Fruit fly (Drosophila melanogaster) whole organism, embryonic: ENCODE measurements around the gene Ser12.
A peak's percentile ranks its signal among the peaks of the same experiment; 100 is the strongest.

Experiments
- Ada2b ChIP-seq: fragments of 200-800 bp; sonication (Bioruptor generic); IDR thresholded peaks from 2 replicates; pipeline ENCODE4 v1.3.6; 2022; ENCODE audit warnings: missing biosample characterization, missing genetic modification characterization
- Asciz ChIP-seq: fragments of 200-800 bp; sonication (Bioruptor generic); optimal IDR thresholded peaks from 2 replicates; lab custom pipeline; 2017; ENCODE audit warnings: missing biosample characterization, mild to moderate bottlenecking, missing genetic modification characterization, missing genetic modification reagents
- Atf-2 ChIP-seq: fragments of 200-800 bp; sonication (Bioruptor generic); optimal IDR thresholded peaks from 2 replicates; lab custom pipeline; 2016; ENCODE audit warnings: missing biosample characterization, missing genetic modification characterization
- C15 ChIP-seq: fragments of 200-800 bp; sonication (Bioruptor generic); IDR thresholded peaks from 3 replicates; pipeline ENCODE4 v1.3.6; 2022; ENCODE audit warnings: missing biosample characterization, missing genetic modification characterization
- CG14710 ChIP-seq: fragments of 200-800 bp; sonication (Bioruptor generic); optimal IDR thresholded peaks from 3 replicates; lab custom pipeline; 2019; ENCODE audit warnings: missing biosample characterization, mild to moderate bottlenecking, missing genetic modification characterization, moderate library complexity
- CG15011 ChIP-seq: fragments of 200-800 bp; sonication (Bioruptor generic); optimal IDR thresholded peaks from 3 replicates; lab custom pipeline; 2018; ENCODE audit warnings: missing biosample characterization, mild to moderate bottlenecking, missing genetic modification characterization
- CG15696 ChIP-seq: fragments of 200-800 bp; sonication (Bioruptor generic); optimal IDR thresholded peaks from 2 replicates; lab custom pipeline; 2019; ENCODE audit warnings: missing biosample characterization, mild to moderate bottlenecking, missing genetic modification characterization, moderate library complexity
- CG1603 ChIP-seq: fragments of 200-800 bp; sonication (Bioruptor generic); optimal IDR thresholded peaks from 2 replicates; lab custom pipeline; 2019; ENCODE audit warnings: missing biosample characterization, mild to moderate bottlenecking, missing genetic modification characterization, moderate library complexity
- CG17328 ChIP-seq: fragments of 200-800 bp; sonication (Bioruptor generic); IDR thresholded peaks from 2 replicates; pipeline ENCODE4 v1.3.6; 2022; ENCODE audit warnings: missing biosample characterization, missing genetic modification characterization
- CG18764 ChIP-seq: fragments of 200-800 bp; sonication (Bioruptor generic); optimal IDR thresholded peaks from 3 replicates; lab custom pipeline; 2016; ENCODE audit warnings: missing biosample characterization, missing genetic modification characterization
- CG2678 ChIP-seq: fragments of 200-800 bp; sonication (Bioruptor generic); optimal IDR thresholded peaks from 3 replicates; lab custom pipeline; 2019; ENCODE audit warnings: missing biosample characterization, mild to moderate bottlenecking, missing genetic modification characterization, moderate library complexity
- CG3163 ChIP-seq: fragments of 200-800 bp; sonication (Bioruptor generic); optimal IDR thresholded peaks from 3 replicates; lab custom pipeline; 2016; ENCODE audit warnings: missing biosample characterization, missing genetic modification characterization
- CG34224 ChIP-seq: fragments of 200-800 bp; sonication (Bioruptor generic); IDR thresholded peaks from 3 replicates; pipeline ENCODE4 v1.3.6; 2022; ENCODE audit warnings: missing biosample characterization, missing genetic modification characterization; ENCODE audit not compliant: partially characterized antibody
- CG42726 ChIP-seq: fragments of 200-800 bp; sonication (Bioruptor generic); IDR thresholded peaks from 2 replicates; pipeline ENCODE4 v1.3.6; 2022; ENCODE audit warnings: missing biosample characterization, missing genetic modification characterization; ENCODE audit not compliant: partially characterized antibody
- CG6791 ChIP-seq: fragments of 200-800 bp; sonication (Bioruptor generic); IDR thresholded peaks from 3 replicates; pipeline ENCODE4 v1.3.6; 2022; ENCODE audit warnings: missing biosample characterization, missing genetic modification characterization; ENCODE audit not compliant: partially characterized antibody
- CG8290 ChIP-seq, 3 experiments: fragments of 200-800 bp; sonication (Bioruptor generic); optimal IDR thresholded peaks; 2 replicates each; lab custom pipeline; 2016 to 2019; ENCODE audit warnings: missing biosample characterization in 3 of 3, missing genetic modification characterization in 3 of 3, mild to moderate bottlenecking in 2 of 3, moderate library complexity in 1 of 3
- CG8388 ChIP-seq: fragments of 200-800 bp; sonication (Bioruptor generic); optimal IDR thresholded peaks from 2 replicates; lab custom pipeline; 2019; ENCODE audit warnings: missing biosample characterization, mild to moderate bottlenecking, missing genetic modification characterization, moderate library complexity
- CG9215 ChIP-seq: fragments of 200-800 bp; sonication (Bioruptor generic); IDR thresholded peaks from 2 replicates; pipeline ENCODE4 v1.3.6; 2022; ENCODE audit warnings: missing biosample characterization, missing genetic modification characterization
- CkIIα-i1 ChIP-seq: fragments of 200-800 bp; sonication (Bioruptor generic); IDR thresholded peaks from 2 replicates; pipeline ENCODE4 v1.3.6; 2022; ENCODE audit warnings: missing biosample characterization, missing genetic modification characterization
- CoRest ChIP-seq: fragments of 200-800 bp; sonication (Bioruptor generic); optimal IDR thresholded peaks from 3 replicates; lab custom pipeline; 2018; ENCODE audit warnings: missing biosample characterization, mild to moderate bottlenecking, missing genetic modification characterization, moderate library complexity
- D19A ChIP-seq: fragments of 200-800 bp; optimal IDR thresholded peaks from 3 replicates; lab custom pipeline; 2019; ENCODE audit warnings: missing biosample characterization, mild to moderate bottlenecking, missing genetic modification characterization, moderate library complexity
- Dp ChIP-seq: fragments of 200-800 bp; sonication (Bioruptor generic); optimal IDR thresholded peaks from 2 replicates; lab custom pipeline; 2018; ENCODE audit warnings: missing biosample characterization, mild to moderate bottlenecking, missing genetic modification characterization, moderate library complexity
- Fer1 ChIP-seq: fragments of 200-800 bp; sonication (Bioruptor generic); optimal IDR thresholded peaks from 2 replicates; lab custom pipeline; 2017; ENCODE audit warnings: missing biosample characterization, mild to moderate bottlenecking, missing genetic modification characterization
- Fer2 ChIP-seq: fragments of 200-800 bp; sonication (Bioruptor generic); optimal IDR thresholded peaks from 2 replicates; lab custom pipeline; 2018; ENCODE audit warnings: missing biosample characterization, mild to moderate bottlenecking, missing genetic modification characterization, moderate library complexity
- Jarid2 ChIP-seq: fragments of 200-800 bp; sonication (Bioruptor generic); optimal IDR thresholded peaks from 3 replicates; lab custom pipeline; 2017; ENCODE audit warnings: mild to moderate bottlenecking, missing biosample characterization, missing genetic modification reagents, missing genetic modification characterization
- Meics ChIP-seq: fragments of 200-800 bp; sonication (Bioruptor generic); optimal IDR thresholded peaks from 2 replicates; lab custom pipeline; 2017; ENCODE audit warnings: missing biosample characterization, mild to moderate bottlenecking, missing genetic modification characterization
- Neu2 ChIP-seq: fragments of 200-800 bp; sonication (Bioruptor generic); optimal IDR thresholded peaks from 3 replicates; lab custom pipeline; 2016; ENCODE audit warnings: missing biosample characterization, missing genetic modification characterization, borderline replicate concordance
- NfI ChIP-seq: fragments of 200-800 bp; sonication (Bioruptor generic); optimal IDR thresholded peaks from 3 replicates; lab custom pipeline; 2018; ENCODE audit warnings: missing biosample characterization, mild to moderate bottlenecking, missing genetic modification characterization, moderate library complexity
- Oli ChIP-seq: fragments of 200-800 bp; sonication (Bioruptor generic); optimal IDR thresholded peaks from 2 replicates; lab custom pipeline; 2018; ENCODE audit warnings: missing biosample characterization, mild to moderate bottlenecking, missing genetic modification characterization, moderate library complexity
- Ptx1 ChIP-seq: fragments of 200-800 bp; sonication (Bioruptor generic); IDR thresholded peaks from 2 replicates; pipeline ENCODE4 v1.3.6; 2022; ENCODE audit warnings: missing biosample characterization, missing genetic modification characterization
- ab ChIP-seq: fragments of 200-800 bp; sonication (Bioruptor generic); optimal IDR thresholded peaks from 2 replicates; lab custom pipeline; 2016; ENCODE audit warnings: missing biosample characterization, missing genetic modification characterization
- ap ChIP-seq: fragments of 200-800 bp; sonication (Bioruptor generic); IDR thresholded peaks from 2 replicates; pipeline ENCODE4 v1.3.6; 2022; ENCODE audit warnings: missing biosample characterization, missing genetic modification characterization
- bcd ChIP-seq: fragments of 200-800 bp; sonication (Bioruptor generic); optimal IDR thresholded peaks from 2 replicates; lab custom pipeline; 2017; ENCODE audit warnings: missing biosample characterization, mild to moderate bottlenecking, missing genetic modification characterization
- bowl ChIP-seq: fragments of 200-800 bp; sonication (Bioruptor generic); IDR thresholded peaks from 2 replicates; pipeline ENCODE4 v1.3.6; 2022; ENCODE audit warnings: missing biosample characterization, missing genetic modification characterization
- caup ChIP-seq: fragments of 200-800 bp; sonication (Bioruptor generic); optimal IDR thresholded peaks from 3 replicates; lab custom pipeline; 2017; ENCODE audit warnings: missing biosample characterization, mild to moderate bottlenecking, missing genetic modification characterization, moderate library complexity; ENCODE audit not compliant: severe bottlenecking
- ci ChIP-seq: fragments of 200-800 bp; sonication (Bioruptor generic); IDR thresholded peaks from 3 replicates; pipeline ENCODE4 v1.3.6; 2022; ENCODE audit warnings: missing biosample characterization, missing genetic modification characterization
- gsb ChIP-seq: fragments of 200-800 bp; sonication (Bioruptor generic); IDR thresholded peaks from 2 replicates; pipeline ENCODE4 v1.3.6; 2022; ENCODE audit warnings: missing biosample characterization, missing genetic modification characterization
- gt ChIP-seq: fragments of 200-800 bp; sonication (Bioruptor generic); IDR thresholded peaks from 2 replicates; pipeline ENCODE4 v1.3.6; 2022; ENCODE audit warnings: missing biosample characterization, missing genetic modification characterization
- h ChIP-seq: fragments of >200 bp; optimal IDR thresholded peaks from 2 replicates; lab custom pipeline; 2017
- ind ChIP-seq: fragments of 200-800 bp; sonication (Bioruptor generic); optimal IDR thresholded peaks from 3 replicates; lab custom pipeline; 2016; ENCODE audit warnings: missing biosample characterization, missing genetic modification characterization
- inv ChIP-seq: fragments of 200-800 bp; sonication (Bioruptor generic); IDR thresholded peaks from 2 replicates; pipeline ENCODE4 v1.3.6; 2022; ENCODE audit warnings: missing biosample characterization, missing genetic modification characterization; ENCODE audit not compliant: partially characterized antibody
- jigr1 ChIP-seq: fragments of 200-800 bp; sonication (Bioruptor generic); IDR thresholded peaks from 3 replicates; pipeline ENCODE4 v1.3.6; 2022; ENCODE audit warnings: missing biosample characterization, missing genetic modification characterization
- nerfin-2 ChIP-seq: fragments of 200-800 bp; sonication (Bioruptor generic); IDR thresholded peaks from 2 replicates; pipeline ENCODE4 v1.3.6; 2022; ENCODE audit warnings: missing biosample characterization, missing genetic modification characterization; ENCODE audit not compliant: partially characterized antibody
- pnt ChIP-seq: fragments of 200-800 bp; sonication (Bioruptor generic); optimal IDR thresholded peaks from 3 replicates; lab custom pipeline; 2016; ENCODE audit warnings: missing biosample characterization, missing genetic modification characterization
- pum ChIP-seq: fragments of 200-800 bp; sonication (Bioruptor generic); optimal IDR thresholded peaks from 2 replicates; lab custom pipeline; 2016; ENCODE audit warnings: missing biosample characterization, missing genetic modification characterization
- rib ChIP-seq: fragments of 200-800 bp; sonication (Bioruptor generic); IDR thresholded peaks from 2 replicates; pipeline ENCODE4 v1.3.6; 2022; ENCODE audit warnings: missing biosample characterization, missing genetic modification characterization
- sens-2 ChIP-seq: fragments of 200-800 bp; sonication (Bioruptor generic); IDR thresholded peaks from 2 replicates; pipeline ENCODE4 v1.3.6; 2022; ENCODE audit warnings: missing biosample characterization, missing genetic modification characterization
- sna ChIP-seq: fragments of 200-800 bp; sonication (Bioruptor generic); IDR thresholded peaks from 2 replicates; pipeline ENCODE4 v1.3.6; 2022; ENCODE audit warnings: missing biosample characterization, missing genetic modification characterization; ENCODE audit not compliant: partially characterized antibody
- stc ChIP-seq: fragments of 200-800 bp; sonication (Bioruptor generic); IDR thresholded peaks from 2 replicates; pipeline ENCODE4 v1.3.6; 2022; ENCODE audit warnings: missing biosample characterization, missing genetic modification characterization
- zen ChIP-seq: fragments of 200-800 bp; sonication (Bioruptor generic); optimal IDR thresholded peaks from 3 replicates; lab custom pipeline; 2018; ENCODE audit warnings: missing biosample characterization, mild to moderate bottlenecking, missing genetic modification characterization, moderate library complexity

Ser12 gene

DNA sequence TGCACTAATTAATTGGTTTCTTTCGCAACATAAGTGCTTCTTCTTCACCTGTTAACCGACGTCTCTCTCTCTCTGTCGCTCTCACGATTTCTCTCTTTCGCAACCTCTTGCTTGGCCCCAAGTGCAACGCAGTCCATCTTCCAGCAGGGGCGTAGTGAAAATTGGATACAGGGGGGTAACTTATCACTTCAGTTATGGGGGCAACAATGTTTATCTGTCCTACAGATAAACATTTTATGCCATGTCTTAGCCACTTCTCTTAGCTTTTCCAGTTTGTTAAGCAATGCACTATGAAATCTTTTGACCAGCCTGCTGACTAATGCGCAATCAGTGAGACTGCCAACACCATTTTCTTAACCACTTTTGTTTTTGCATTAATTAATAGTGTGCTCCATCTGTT lies 23.8 kb downstream of the Ser12 start (continued):
- TF ChIP-seq Ptx1 (peak; percentile 66), C15 (GFP tag; lab: Robert Waterston, UW) (0 out of 3 replicates have a peak, but pooled peaks have one; percentile 49), caup (GFP tag; lab: Kevin White, UChicago) (no peak), ci (peak; percentile 91), Asciz (GFP tag; lab: Kevin White, UChicago) (peak; percentile 51), CG3163 (GFP tag; lab: Kevin White, UChicago) (no peak), jigr1 (GFP tag; lab: Robert Waterston, UW) (no peak), ab (GFP tag; lab: Kevin White, UChicago) (no peak), pum (GFP tag; lab: Kevin White, UChicago) (no peak), gsb (peak; percentile 34), CG15696 (tag; lab: Kevin White, UChicago) (no peak), NfI (GFP tag; lab: Kevin White, UChicago) (peak; percentile 34), rib (GFP tag; lab: Robert Waterston, UW) (no peak), CG1603 (tag; lab: Kevin White, UChicago) (peak; percentile 72), CG15011 (GFP tag; lab: Kevin White, UChicago) (no peak), ap (GFP tag; lab: Robert Waterston, UW) (peak; percentile 54), CG8388 (GFP tag; lab: Kevin White, UChicago) (peak; percentile 35), zen (tag; lab: Kevin White, UChicago) (no peak), CG14710 (tag; lab: Kevin White, UChicago) (no peak), Fer1 (GFP tag; lab: Kevin White, UChicago) (peak; percentile 48), bowl (GFP tag; lab: Robert Waterston, UW) (peak; percentile 55; the same call in 1 of the 2 replicates), CkIIα-i1 (GFP tag; lab: Robert Waterston, UW) (no peak), Atf-2 (GFP tag; lab: Kevin White, UChicago) (peak; percentile 2), ind (GFP tag; lab: Kevin White, UChicago) (peak; percentile 49), CG18764 (no peak), CG6791 (GFP tag; lab: Robert Waterston, UW) (no peak), Oli (tag; lab: Kevin White, UChicago) (peak; percentile 64), Fer2 (tag; lab: Kevin White, UChicago) (no peak), stc (peak; percentile 72; the same call in 1 of the 2 replicates), CG9215 (GFP tag; lab: Robert Waterston, UW) (no peak), CG8290 (GFP tag; optimal IDR thresholded peaks at IDR 0.05; lab: Kevin White, UChicago) (no peak), CG8290 (tag; optimal IDR thresholded peaks at IDR 0.05; lab: Kevin White, UChicago) (peak in 1 of 2 experiments; percentile 60), bcd (GFP tag; lab: Kevin White, UChicago) (no peak), CoRest (tag; lab: Kevin White, UChicago) (peak; percentile 21), CG17328 (GFP tag; lab: Robert Waterston, UW) (peak; percentile 74), Neu2 (GFP tag; lab: Kevin White, UChicago) (no peak), inv (GFP tag; lab: Robert Waterston, UW) (no peak), Meics (GFP tag; lab: Kevin White, UChicago) (peak; percentile 27), CG34224 (GFP tag; lab: Robert Waterston, UW) (no peak), h (lab: Kevin White, UChicago) (no peak), Ada2b (GFP tag; lab: Robert Waterston, UW) (peak; percentile 16; the same call in 1 of the 2 replicates), CG42726 (GFP tag; lab: Robert Waterston, UW) (no peak), D19A (tag; lab: Kevin White, UChicago) (peak; percentile 22), Dp (GFP tag; lab: Kevin White, UChicago) (no peak), Jarid2 (GFP tag; lab: Kevin White, UChicago) (no peak), sna (GFP tag; lab: Robert Waterston, UW) (no peak), gt (GFP tag; lab: Robert Waterston, UW) (no peak), nerfin-2 (GFP tag; lab: Robert Waterston, UW) (no peak; the same call in 1 of the 2 replicates), pnt (GFP tag; lab: Kevin White, UChicago) (peak; percentile 14), CG2678 (peak; percentile 59), sens-2 (GFP tag; lab: Robert Waterston, UW) (peak; percentile 48; the same call in 1 of the 2 replicates)
